Worm (Caenorhabditis elegans): ENCODE measurements around the gene T19A5.3.
A peak's percentile ranks its signal among the peaks of the same experiment; 100 is the strongest.

Gene T19A5.3

ce11 chrV:8940419-8940818, 3.4 kb downstream of the T19A5.3 start:
- TF ChIP-seq hlh-8 (tag; optimal IDR thresholded peaks at IDR 0.05): no peak
- no peak for TF ChIP-seq fax-1 (tag; optimal IDR thresholded peaks at IDR 0.05)

ce11 chrV:8939424-8940065, 4.3 kb downstream of the T19A5.3 start:
- no peak for TF ChIP-seq nhr-11 (tag; optimal IDR thresholded peaks at IDR 0.05)
- no peak for TF ChIP-seq ztf-16 (tag; optimal IDR thresholded peaks at IDR 0.05)

ce11 chrV:8938943-8939342, 4.9 kb downstream of the T19A5.3 start:
- TF ChIP-seq ceh-34 (tag; optimal IDR thresholded peaks at IDR 0.05) (no peak), fkh-6 (tag; optimal IDR thresholded peaks at IDR 0.05) (no peak), ceh-45 (GFP tag; IDR thresholded peaks at IDR 0.05) (no peak), ets-4 (tag; optimal IDR thresholded peaks at IDR 0.05) (no peak), ceh-6 (GFP tag; optimal IDR thresholded peaks at IDR 0.05) (no peak), rnt-1 (tag; optimal IDR thresholded peaks at IDR 0.05) (no peak)

ce11 chrV:8938445-8938844, 5.4 kb downstream of the T19A5.3 start:
- no peak for TF ChIP-seq nhr-11 (tag; optimal IDR thresholded peaks at IDR 0.05)
- no peak for TF ChIP-seq dve-1 (tag; optimal IDR thresholded peaks at IDR 0.05)
- no peak for TF ChIP-seq pqm-1 (tag; optimal IDR thresholded peaks at IDR 0.05)
- no peak for TF ChIP-seq ceh-6 (GFP tag; optimal IDR thresholded peaks at IDR 0.05)
- TF ChIP-seq ceh-19 (GFP tag; optimal IDR thresholded peaks at IDR 0.05): no peak
- no peak for TF ChIP-seq unc-55 (GFP tag; optimal IDR thresholded peaks at IDR 0.05)
- TF ChIP-seq syd-9 (tag; optimal IDR thresholded peaks at IDR 0.05): no peak
- no peak for TF ChIP-seq ceh-22 (tag; optimal IDR thresholded peaks at IDR 0.05)
- TF ChIP-seq unc-42 (tag; optimal IDR thresholded peaks at IDR 0.05): no peak
- TF ChIP-seq ceh-34 (tag; optimal IDR thresholded peaks at IDR 0.05): no peak

ce11 chrV:8937476-8938249, 6.2 kb downstream of the T19A5.3 start:
- TF ChIP-seq ama-1 (optimal IDR thresholded peaks at IDR 0.05) (no peak), dmd-4 (tag; optimal IDR thresholded peaks at IDR 0.05; ENCODE audit: borderline replicate concordance) (no peak)

- TF ChIP-seq pag-3 (tag; optimal IDR thresholded peaks at IDR 0.05; ENCODE audit: borderline replicate concordance): no peak
- TF ChIP-seq pha-2 (tag; optimal IDR thresholded peaks at IDR 0.05): no peak
- no peak for TF ChIP-seq ceh-31 (tag; optimal IDR thresholded peaks at IDR 0.05)
- TF ChIP-seq ceh-2 (tag; optimal IDR thresholded peaks at IDR 0.05): no peak
- no peak for TF ChIP-seq pqm-1 (tag; optimal IDR thresholded peaks at IDR 0.05)
- TF ChIP-seq unc-55 (GFP tag; optimal IDR thresholded peaks at IDR 0.05): peak; percentile 28
Measured at ce11 chrV:8936791-8937475, 6.9 kb downstream of the T19A5.3 start.

ce11 chrV:8936184-8936589, 7.7 kb downstream of the T19A5.3 start, which contains the start of gene unc-23:
unc-23 (plus strand) TSS chrV:8936359.
- TF ChIP-seq pha-2 (tag; optimal IDR thresholded peaks at IDR 0.05) (no peak), ceh-34 (tag; optimal IDR thresholded peaks at IDR 0.05) (peak; percentile 11), tbx-2 (tag; optimal IDR thresholded peaks at IDR 0.05) (peak; percentile 23), mec-3 (tag; optimal IDR thresholded peaks at IDR 0.05; ENCODE audit: borderline replicate concordance) (no peak), C38D4.7 (GFP tag; optimal IDR thresholded peaks at IDR 0.05) (no peak), fkh-10 (GFP tag; optimal IDR thresholded peaks at IDR 0.05) (no peak), hlh-8 (tag; optimal IDR thresholded peaks at IDR 0.05) (no peak), odd-2 (tag; optimal IDR thresholded peaks at IDR 0.05) (no peak), F13H6.1 (tag; optimal IDR thresholded peaks at IDR 0.05) (peak; percentile 26), dve-1 (tag; optimal IDR thresholded peaks at IDR 0.05) (peak; percentile 9), ceh-22 (tag; optimal IDR thresholded peaks at IDR 0.05) (no peak), ceh-18 (tag; optimal IDR thresholded peaks at IDR 0.05) (peak; percentile 83), pat-9 (tag; optimal IDR thresholded peaks at IDR 0.05) (peak; percentile 38), T23F11.4 (GFP tag; optimal IDR thresholded peaks at IDR 0.05) (no peak), pros-1 (tag; optimal IDR thresholded peaks at IDR 0.05) (no peak), ceh-14 (tag; optimal IDR thresholded peaks at IDR 0.05) (no peak), hlh-6 (tag; optimal IDR thresholded peaks at IDR 0.05) (no peak), unc-42 (tag; optimal IDR thresholded peaks at IDR 0.05) (no peak), eyg-1 (tag; optimal IDR thresholded peaks at IDR 0.05) (no peak), sox-4 (tag; optimal IDR thresholded peaks at IDR 0.05) (no peak), unc-86 (tag; optimal IDR thresholded peaks at IDR 0.05) (no peak)
